Fruit fly (Drosophila melanogaster): ENCODE results near the gene mtm.
A peak's percentile ranks its signal among the peaks of the same experiment; 100 is the strongest.

DNA sequence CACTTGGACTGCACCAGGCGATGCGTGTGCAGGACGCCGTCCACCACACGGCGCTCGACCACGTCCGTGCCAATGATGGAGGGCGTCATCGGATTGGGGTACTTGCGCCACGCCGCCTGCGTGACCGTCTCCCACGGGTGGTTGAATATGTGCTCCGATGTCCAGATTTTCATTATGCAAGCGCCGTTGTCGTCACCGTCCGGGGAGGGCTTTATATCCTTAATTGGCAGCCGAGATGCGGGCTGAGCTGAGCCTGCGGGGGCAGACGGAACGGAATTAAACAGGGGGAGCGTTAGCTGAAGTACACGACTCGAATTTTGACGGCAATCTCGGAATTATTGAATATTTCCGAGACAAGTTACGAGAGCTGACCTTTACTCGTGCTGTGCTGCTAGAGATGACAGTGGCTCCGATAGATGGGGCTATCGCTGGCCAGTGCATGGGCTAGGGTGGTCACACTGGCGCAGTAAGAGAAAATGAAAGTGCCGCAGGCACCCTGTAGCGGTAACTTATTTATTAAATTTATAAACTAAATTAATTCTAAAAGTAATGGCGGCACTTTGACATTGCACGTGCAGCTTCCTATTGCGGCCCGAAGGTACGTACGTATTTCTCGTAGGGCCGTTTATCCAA lies 10.8 kb upstream of the mtm start, which contains the start of gene IPIP:
- TF ChIP-seq CG2678 (tag; optimal IDR thresholded peaks at IDR 0.05) (peak; percentile 12), NFAT (GFP tag; IDR thresholded peaks at IDR 0.05) (peak; percentile 82), tup (GFP tag; optimal IDR thresholded peaks at IDR 0.05) (no peak), CG17361 (GFP tag; IDR thresholded peaks at IDR 0.05) (no peak), Dip3 (GFP tag; optimal IDR thresholded peaks at IDR 0.05) (no peak), pfk (GFP tag; optimal IDR thresholded peaks at IDR 0.05) (no peak), br (optimal IDR thresholded peaks at IDR 0.05) (no peak), bsh (GFP tag; optimal IDR thresholded peaks at IDR 0.05) (peak in 1 of 2 experiments; percentile 3)

Data from whole organism, embryonic.